Worm (Caenorhabditis elegans) whole organism, L4 larva: ENCODE measurements around the gene egl-9.

Source experiments
- T20F7.1 ChIP-seq: fragments of 200-800 bp; sonication (Bioruptor generic); optimal IDR thresholded peaks from 2 replicates; lab custom pipeline; 2018; ENCODE audit warnings: mild to moderate bottlenecking, missing genetic modification characterization, missing compliant biosample characterization
- T26A8.4 ChIP-seq: fragments of 200-800 bp; sonication (Bioruptor generic); IDR thresholded peaks from 2 replicates; pipeline ENCODE4 v1.3.6; 2022; ENCODE audit warnings: missing genetic modification characterization, missing compliant biosample characterization
- Y105C5A.15 ChIP-seq: fragments of 200-800 bp; sonication (Bioruptor generic); IDR thresholded peaks from 2 replicates; pipeline ENCODE4 v1.3.6; 2022; ENCODE audit warnings: missing genetic modification characterization, missing compliant biosample characterization
- ZK337.2 ChIP-seq: fragments of 200-800 bp; sonication (Bioruptor generic); IDR thresholded peaks from 2 replicates; pipeline ENCODE4 v1.3.6; 2022; ENCODE audit warnings: missing genetic modification reagents, missing genetic modification characterization, missing compliant biosample characterization
- aha-1 ChIP-seq: fragments of 150-350 bp; peaks from one replicate; lab custom pipeline; 2014; ENCODE audit warnings: missing biosample characterization, missing genetic modification characterization
- ama-1 ChIP-seq: fragments of 150-350 bp; optimal IDR thresholded peaks from 2 replicates; lab custom pipeline; 2014; ENCODE audit warnings: inconsistent platforms, mixed read lengths
- ceh-20 ChIP-seq: fragments of 200-800 bp; sonication (Bioruptor generic); IDR thresholded peaks from 2 replicates; pipeline ENCODE4 v1.3.6; 2022; ENCODE audit warnings: missing genetic modification reagents, missing genetic modification characterization, missing compliant biosample characterization
- ceh-62 ChIP-seq: sonication (generic microtip); optimal IDR thresholded peaks from 2 replicates; lab custom pipeline; 2017; ENCODE audit warnings: missing biosample characterization, missing genetic modification characterization
- ceh-82 ChIP-seq: sonication (generic microtip); optimal IDR thresholded peaks from 2 replicates; lab custom pipeline; 2017; ENCODE audit warnings: missing biosample characterization, missing genetic modification characterization
- cey-2 ChIP-seq: sonication (generic microtip); optimal IDR thresholded peaks from 3 replicates; lab custom pipeline; 2017; ENCODE audit warnings: missing genetic modification characterization, mild to moderate bottlenecking, missing compliant biosample characterization, antibody characterized with exemption, borderline replicate concordance; ENCODE audit not compliant: insufficient read depth
- ctbp-1 ChIP-seq: fragments of 200-800 bp; sonication (Bioruptor generic); IDR thresholded peaks from 2 replicates; pipeline ENCODE4 v1.3.6; 2022; ENCODE audit warnings: missing genetic modification reagents, missing genetic modification characterization, missing compliant biosample characterization
- daf-19 ChIP-seq: fragments of 200-800 bp; sonication (Bioruptor generic); conservative IDR thresholded peaks from 2 replicates; pipeline ENCODE4 v1.3.6; 2022; ENCODE audit warnings: missing genetic modification characterization, missing compliant biosample characterization
- dmd-9 ChIP-seq: fragments of 200-800 bp; sonication (Bioruptor generic); IDR thresholded peaks from 2 replicates; pipeline ENCODE4 v1.3.6; 2022; ENCODE audit warnings: missing genetic modification reagents, missing genetic modification characterization, missing compliant biosample characterization
- hif-1 ChIP-seq, 2 experiments: sonication (generic microtip); optimal IDR thresholded peaks; 2 replicates each; lab custom pipeline; 2016 to 2017; ENCODE audit warnings: missing compliant biosample characterization in 2 of 2, missing genetic modification characterization in 2 of 2, missing genetic modification reagents in 2 of 2, missing genotype in 2 of 2, mild to moderate bottlenecking in 1 of 2
- hlh-11 ChIP-seq: fragments of 200-800 bp; sonication (Bioruptor generic); optimal IDR thresholded peaks from 2 replicates; lab custom pipeline; 2018; ENCODE audit warnings: mild to moderate bottlenecking, missing genetic modification characterization, missing compliant biosample characterization
- lin-13 ChIP-seq: fragments of 150-350 bp; optimal IDR thresholded peaks from 2 replicates; lab custom pipeline; 2014; ENCODE audit warnings: missing biosample characterization, missing genetic modification reagents, missing genetic modification characterization
- lir-3 ChIP-seq: sonication (generic microtip); optimal IDR thresholded peaks from 2 replicates; lab custom pipeline; 2016; ENCODE audit warnings: mild to moderate bottlenecking, missing genetic modification characterization, missing compliant biosample characterization
- madf-5 ChIP-seq, 2 experiments: fragments of 200-800 bp; sonication (Bioruptor generic); IDR thresholded peaks; 2 replicates each; pipeline ENCODE4 v1.3.6; 2022; ENCODE audit warnings: missing compliant biosample characterization in 2 of 2, missing genetic modification characterization in 2 of 2
- mdl-1 ChIP-seq, 2 experiments: fragments of 150-350 bp in 1 of 2; sonication (generic microtip) in 1 of 2; optimal IDR thresholded peaks; 2 replicates each; lab custom pipeline; 2014 to 2017; ENCODE audit warnings: missing biosample characterization in 2 of 2, missing genetic modification characterization in 2 of 2
- nhr-42 ChIP-seq: fragments of 200-800 bp; sonication (Bioruptor generic); IDR thresholded peaks from 2 replicates; pipeline ENCODE4 v1.3.6; 2022; ENCODE audit warnings: missing genetic modification characterization, missing compliant biosample characterization
- nhr-76 ChIP-seq: fragments of 150-350 bp; optimal IDR thresholded peaks from 2 replicates; lab custom pipeline; 2014; ENCODE audit warnings: missing biosample characterization, missing genetic modification characterization
- pha-4 ChIP-seq, 2 experiments: fragments of 150-350 bp in 1 of 2; fragments of 200-800 bp in 1 of 2; sonication (Bioruptor generic) in 1 of 2; IDR thresholded peaks in 1 of 2; optimal IDR thresholded peaks in 1 of 2; 2 replicates each; pipeline versions ENCODE4 v1.3.6 to Lab custom; 2014 to 2022; ENCODE audit warnings: missing genetic modification characterization in 2 of 2, missing genetic modification reagents in 2 of 2, missing biosample characterization in 1 of 2, missing compliant biosample characterization in 1 of 2
- php-3 ChIP-seq: fragments of 200-800 bp; sonication (Bioruptor generic); IDR thresholded peaks from 2 replicates; pipeline ENCODE4 v1.3.6; 2022; ENCODE audit warnings: missing genetic modification reagents, missing genetic modification characterization, missing compliant biosample characterization
- set-16 ChIP-seq: fragments of 200-800 bp; sonication (Bioruptor generic); IDR thresholded peaks from 2 replicates; pipeline ENCODE4 v1.3.6; 2022; ENCODE audit warnings: missing genetic modification reagents, missing genetic modification characterization, missing compliant biosample characterization
- tra-1 ChIP-seq: fragments of 200-800 bp; sonication (Bioruptor generic); IDR thresholded peaks from 2 replicates; pipeline ENCODE4 v1.3.6; 2022; ENCODE audit warnings: missing genetic modification reagents, missing genetic modification characterization, missing compliant biosample characterization
- unc-62 ChIP-seq, 3 experiments: fragments of 150-350 bp in 1 of 3; sonication (generic microtip); optimal IDR thresholded peaks in 2 of 3; peaks in 1 of 3; 1 replicate in 1 of 3; 2 replicates in 2 of 3; lab custom pipeline; 2014 to 2017; ENCODE audit warnings: missing biosample characterization in 3 of 3, missing genetic modification characterization in 3 of 3, missing genetic modification reagents in 3 of 3, missing genotype in 1 of 3
- vab-7 ChIP-seq: fragments of 200-800 bp; sonication (Bioruptor generic); IDR thresholded peaks from 2 replicates; pipeline ENCODE4 v1.3.6; 2022; ENCODE audit warnings: missing genetic modification reagents, missing genetic modification characterization, missing compliant biosample characterization
- zfp-2 ChIP-seq: sonication (generic microtip); optimal IDR thresholded peaks from 2 replicates; lab custom pipeline; 2016; ENCODE audit warnings: mild to moderate bottlenecking, missing genetic modification characterization, missing compliant biosample characterization
- zip-2 ChIP-seq: fragments of 150-350 bp; optimal IDR thresholded peaks from 2 replicates; lab custom pipeline; 2014; ENCODE audit warnings: missing biosample characterization, missing genetic modification characterization
- ztf-7 ChIP-seq: fragments of 150-350 bp; optimal IDR thresholded peaks from 2 replicates; lab custom pipeline; 2014; ENCODE audit warnings: missing biosample characterization, missing genetic modification characterization

The egl-9 gene

DNA sequence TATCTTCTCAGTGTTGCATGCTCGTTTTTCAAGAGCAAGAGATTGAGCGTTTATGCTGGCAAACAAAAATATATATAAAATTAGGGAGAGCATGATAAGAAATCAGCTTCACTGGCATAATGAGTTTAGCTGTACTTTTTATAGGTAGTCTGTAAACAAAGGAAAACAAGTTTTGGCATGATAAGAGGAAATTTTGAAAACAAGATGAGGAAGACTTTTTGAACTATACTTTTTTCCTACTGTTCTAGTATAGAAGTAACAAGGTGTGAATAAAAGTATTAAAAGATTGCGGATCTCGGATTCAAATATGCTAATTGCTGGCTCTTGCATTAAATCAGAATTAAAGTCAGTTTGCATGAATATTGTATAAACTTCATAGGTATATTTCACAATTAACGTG lies 49.4 kb upstream of the egl-9 start, which contains the start of gene F15H10.5:
Gene F15H10.5, minus strand, starts transcription at position 101 of the 400 bp plus-strand sequence.
- TF ChIP-seq zfp-2 = no peak
- TF ChIP-seq hlh-11 (tag; lab: Kevin White, UChicago) = no peak
- TF ChIP-seq zip-2 = no peak
- no peak for TF ChIP-seq nhr-42 (GFP tag; lab: Robert Waterston, UW)
- TF ChIP-seq ceh-62 (tag; lab: Kevin White, UChicago) = no peak
- no peak for TF ChIP-seq Y105C5A.15 (GFP tag; lab: Robert Waterston, UW)
- TF ChIP-seq vab-7 (GFP tag; lab: Robert Waterston, UW) = no peak
- TF ChIP-seq nhr-76 (tag; lab: Kevin White, UChicago) = no peak
- TF ChIP-seq lir-3 (tag; lab: Kevin White, UChicago) = no peak
- TF ChIP-seq lin-13 (GFP tag; lab: Kevin White, UChicago) = no peak
- TF ChIP-seq tra-1 (GFP tag; lab: Robert Waterston, UW) = no peak

DNA sequence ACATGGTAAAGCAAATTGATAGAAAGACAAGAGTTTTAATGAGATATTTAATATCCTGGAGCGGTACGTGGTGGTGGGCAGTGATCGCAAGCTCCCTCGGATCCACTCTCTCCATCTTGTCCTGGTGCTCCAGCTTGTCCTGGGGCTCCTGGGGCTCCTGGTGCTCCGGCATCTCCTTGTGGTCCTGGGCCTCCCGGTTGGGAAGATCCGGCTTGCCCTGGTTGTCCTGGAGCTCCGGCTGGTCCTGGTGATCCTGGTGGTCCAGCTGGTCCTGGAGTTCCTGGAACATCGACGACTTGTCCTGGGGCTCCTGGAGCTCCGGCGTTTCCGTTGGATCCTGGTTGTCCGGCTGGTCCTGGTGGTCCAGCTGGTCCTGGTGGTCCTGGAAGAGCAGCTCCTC lies 47.5 kb upstream of the egl-9 start:
- TF ChIP-seq set-16 (GFP tag; lab: Robert Waterston, UW) (peak; percentile 96), madf-5 (GFP tag; IDR thresholded peaks at IDR 0.05; lab: Robert Waterston, UW) (peak in 1 of 2 experiments; percentile 59; a peak in 1 of 4 replicates)
- TF ChIP-seq, all 104 proteins: peak for 2; not testable (repeated sequence) for 102

DNA sequence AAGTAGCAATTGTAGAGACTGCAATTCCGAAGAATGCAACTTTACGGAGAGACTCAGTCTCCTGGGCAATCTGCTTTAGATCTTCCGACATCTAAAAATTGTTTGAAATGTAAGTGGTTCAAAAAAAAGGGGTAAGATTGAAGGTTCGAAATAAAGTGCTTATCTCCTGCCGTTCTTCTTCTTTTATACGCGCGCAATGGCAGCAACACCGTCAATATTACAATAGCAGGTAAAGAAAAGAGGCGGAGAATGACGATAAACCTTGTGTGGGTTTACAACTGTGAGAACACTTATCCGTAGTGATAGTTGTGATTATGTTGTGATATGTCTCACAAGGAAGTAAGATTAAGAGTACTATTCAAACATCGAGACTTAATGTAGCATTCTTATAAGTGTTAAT lies 46.5 kb upstream of the egl-9 start, which contains the start of gene col-13:
Gene col-13, minus strand, starts transcription at position 101 of the 400 bp plus-strand sequence.
- TF ChIP-seq set-16 (GFP tag; lab: Robert Waterston, UW) (no peak), daf-19 (GFP tag; lab: Robert Waterston, UW) (no peak), php-3 (GFP tag; lab: Robert Waterston, UW) (no peak), pha-4 (GFP tag; IDR thresholded peaks at IDR 0.05; lab: Robert Waterston, UW) (no peak), pha-4 (tag; optimal IDR thresholded peaks at IDR 0.05; lab: Kevin White, UChicago) (no peak), hif-1 (tag; optimal IDR thresholded peaks at IDR 0.05; lab: Kevin White, UChicago) (no peak), mdl-1 (tag; optimal IDR thresholded peaks at IDR 0.05; lab: Kevin White, UChicago) (no peak), aha-1 (tag; lab: Kevin White, UChicago) (no peak), ZK337.2 (no peak), ama-1 (lab: Kevin White, UChicago) (no peak), ztf-7 (tag; lab: Kevin White, UChicago) (no peak)

DNA sequence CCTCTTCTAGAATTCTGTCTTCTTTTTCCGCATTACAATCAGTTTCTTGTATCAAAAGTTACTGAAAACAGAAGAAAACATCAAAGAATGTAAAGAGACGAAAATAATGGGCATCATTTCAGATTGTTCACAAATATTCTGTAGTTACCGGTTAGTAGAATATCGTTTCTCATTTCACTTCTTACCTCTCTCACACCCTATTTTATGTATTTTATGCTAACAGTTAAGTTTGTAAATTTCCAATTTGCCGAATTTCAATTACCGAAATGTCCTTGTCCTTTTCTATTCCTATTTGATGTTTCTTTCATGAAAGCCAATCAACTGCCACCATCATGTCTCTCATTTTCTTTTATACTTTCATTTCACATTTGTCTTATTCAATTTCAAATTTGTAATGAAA lies 44.8 kb upstream of the egl-9 start:
- TF ChIP-seq cey-2 (tag; lab: Kevin White, UChicago) (peak; percentile 4), T26A8.4 (GFP tag; lab: Robert Waterston, UW) (peak; percentile 62; the same call in 1 of the 2 replicates), ceh-82 (tag; lab: Kevin White, UChicago) (no peak), unc-62 (GFP tag; optimal IDR thresholded peaks at IDR 0.05 in 1 of 2; lab: Kevin White, UChicago) (peak in 1 of 2 experiments; percentile 66), unc-62 (tag; optimal IDR thresholded peaks at IDR 0.05; lab: Kevin White, UChicago) (no peak), T20F7.1 (peak; percentile 6), dmd-9 (GFP tag; lab: Robert Waterston, UW) (no peak)

DNA sequence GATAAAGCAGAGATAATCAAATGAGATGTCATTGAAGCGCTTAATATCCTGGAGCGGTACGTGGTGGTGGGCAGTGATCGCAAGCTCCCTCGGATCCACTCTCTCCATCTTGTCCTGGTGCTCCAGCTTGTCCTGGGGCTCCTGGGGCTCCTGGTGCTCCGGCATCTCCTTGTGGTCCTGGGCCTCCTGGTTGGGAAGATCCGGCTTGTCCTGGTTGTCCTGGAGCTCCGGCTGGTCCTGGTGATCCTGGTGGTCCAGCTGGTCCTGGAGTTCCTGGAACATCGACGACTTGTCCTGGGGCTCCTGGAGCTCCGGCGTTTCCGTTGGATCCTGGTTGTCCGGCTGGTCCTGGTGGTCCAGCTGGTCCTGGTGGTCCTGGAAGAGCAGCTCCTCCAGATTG lies 44.3 kb upstream of the egl-9 start:
- 0 out of 4 replicates have a peak, but pooled peaks of 1 of the 2 experiments have one; percentile 51 for TF ChIP-seq madf-5 (GFP tag; IDR thresholded peaks at IDR 0.05; lab: Robert Waterston, UW)
- peak; percentile 48; the same call in 1 of the 2 replicates for TF ChIP-seq ceh-20
- peak; percentile 49 for TF ChIP-seq ctbp-1
- peak; percentile 97 for TF ChIP-seq set-16 (GFP tag; lab: Robert Waterston, UW)

DNA sequence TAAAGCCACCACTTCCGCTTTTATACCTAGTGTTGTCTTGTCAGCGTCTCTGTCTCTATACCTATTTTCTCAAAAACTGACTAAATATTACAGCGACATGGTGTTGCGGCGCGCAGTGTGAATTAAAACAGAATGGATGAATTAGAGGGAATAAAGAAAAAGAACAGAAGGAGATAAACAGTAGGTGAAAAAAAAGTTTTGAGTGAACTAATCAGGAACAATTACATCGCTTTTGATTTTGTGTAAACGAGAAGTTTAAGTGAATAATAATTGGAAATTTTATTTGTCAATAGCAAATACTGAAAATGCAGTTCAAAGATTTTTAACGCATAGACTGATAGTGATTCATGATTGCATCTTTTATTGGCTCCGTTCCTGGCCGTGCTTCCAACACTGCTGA lies 43.2 kb upstream of the egl-9 start, which contains the start of gene col-12:
Gene col-12, minus strand, starts transcription at position 101 of the 400 bp plus-strand sequence.
- no peak for TF ChIP-seq daf-19 (GFP tag; lab: Robert Waterston, UW)
